Fruit fly (Drosophila melanogaster) whole organism, wandering third instar larva: ENCODE results near the gene CG9356.

Experiments used
- Abd-B ChIP-seq: fragments of >200 bp; optimal IDR thresholded peaks from 2 replicates; lab custom pipeline; 2017; ENCODE audit warnings: missing biosample characterization, missing genetic modification characterization
- CG32264 ChIP-seq: fragments of 200-800 bp; sonication (Bioruptor generic); optimal IDR thresholded peaks from 2 replicates; lab custom pipeline; 2016; ENCODE audit warnings: missing biosample characterization, missing genetic modification characterization
- CG9705 ChIP-seq: fragments of 200-800 bp; sonication (Bioruptor generic); optimal IDR thresholded peaks from 2 replicates; lab custom pipeline; 2018; ENCODE audit warnings: missing biosample characterization, mild to moderate bottlenecking, missing genetic modification characterization
- CrebA ChIP-seq: fragments of 200-800 bp; sonication (Bioruptor generic); optimal IDR thresholded peaks from 2 replicates; lab custom pipeline; 2016; ENCODE audit warnings: missing biosample characterization, mild to moderate bottlenecking, missing genetic modification characterization, borderline replicate concordance
- Dfd ChIP-seq: fragments of >200 bp; optimal IDR thresholded peaks from 2 replicates; lab custom pipeline; 2017; ENCODE audit warnings: missing biosample characterization, missing genetic modification characterization
- Dif ChIP-seq: fragments of 200-275, 200-300 bp; sonication (Bioruptor generic); optimal IDR thresholded peaks from 2 replicates; lab custom pipeline; 2018; ENCODE audit warnings: missing biosample characterization, missing genetic modification characterization; ENCODE audit not compliant: partially characterized antibody
- HLH106 ChIP-seq: fragments of 200-800 bp; optimal IDR thresholded peaks from 3 replicates; lab custom pipeline; 2019; ENCODE audit warnings: missing biosample characterization, mild to moderate bottlenecking, missing genetic modification characterization, moderate library complexity
- Hnf4 ChIP-seq: fragments of 200-800 bp; sonication (Bioruptor generic); optimal IDR thresholded peaks from 2 replicates; lab custom pipeline; 2016; ENCODE audit warnings: missing biosample characterization, mild to moderate bottlenecking, missing genetic modification characterization
- Hr78 ChIP-seq: fragments of >200 bp; optimal IDR thresholded peaks from 2 replicates; lab custom pipeline; 2017; ENCODE audit warnings: missing biosample characterization, missing genetic modification characterization
- Hr83 ChIP-seq: fragments of 200-300 bp; sonication (Bioruptor generic); optimal IDR thresholded peaks from 2 replicates; lab custom pipeline; 2016; ENCODE audit warnings: missing biosample characterization, mild to moderate bottlenecking, missing genetic modification characterization, moderate library complexity; ENCODE audit not compliant: poor library complexity, severe bottlenecking
- Jra ChIP-seq: sonication (Bioruptor generic); optimal IDR thresholded peaks from 2 replicates; lab custom pipeline; 2016; ENCODE audit warnings: missing biosample characterization, missing genetic modification characterization
- Mio ChIP-seq: sonication (Bioruptor generic); optimal IDR thresholded peaks from 2 replicates; lab custom pipeline; 2016; ENCODE audit warnings: missing biosample characterization, missing genetic modification characterization
- Myc ChIP-seq: fragments of >200 bp; optimal IDR thresholded peaks from 2 replicates; lab custom pipeline; 2017
- N ChIP-seq: fragments of >200 bp; optimal IDR thresholded peaks from 2 replicates; lab custom pipeline; 2018; ENCODE audit warnings: missing biosample characterization, missing external identifiers, missing genetic modification characterization
- OdsH ChIP-seq: fragments of 200-800 bp; sonication (Bioruptor generic); optimal IDR thresholded peaks from 2 replicates; lab custom pipeline; 2016; ENCODE audit warnings: missing biosample characterization, mild to moderate bottlenecking, missing genetic modification characterization
- Rel ChIP-seq, 2 experiments: fragments of 200-800 bp; sonication (Bioruptor generic) in 1 of 2; optimal IDR thresholded peaks; 2 replicates in 1 of 2; 3 replicates in 1 of 2; lab custom pipeline; 2016 to 2019; ENCODE audit warnings: mild to moderate bottlenecking in 2 of 2, missing biosample characterization in 2 of 2, missing genetic modification characterization in 2 of 2, moderate library complexity in 1 of 2
- Sp1 ChIP-seq: fragments of 200-800 bp; sonication (Bioruptor generic); optimal IDR thresholded peaks from 3 replicates; lab custom pipeline; 2019; ENCODE audit warnings: missing biosample characterization, mild to moderate bottlenecking, missing genetic modification characterization, moderate library complexity
- Vsx2 ChIP-seq: fragments of 200-300, 225-300 bp; sonication (Bioruptor generic); optimal IDR thresholded peaks from 2 replicates; lab custom pipeline; 2018; ENCODE audit warnings: missing biosample characterization, missing genetic modification characterization; ENCODE audit not compliant: partially characterized antibody
- br ChIP-seq: fragments of 200-800 bp; sonication (Bioruptor generic); optimal IDR thresholded peaks from 2 replicates; lab custom pipeline; 2016; ENCODE audit warnings: missing biosample characterization, missing genetic modification characterization
- brk ChIP-seq: fragments of 200-800 bp; sonication (Bioruptor generic); optimal IDR thresholded peaks from 2 replicates; lab custom pipeline; 2016; ENCODE audit warnings: missing biosample characterization, mild to moderate bottlenecking, missing genetic modification characterization
- dl ChIP-seq, 2 experiments: fragments of 175-275, 200-275 bp in 1 of 2; fragments of 200-275 bp in 1 of 2; sonication (Bioruptor generic); optimal IDR thresholded peaks; lab custom pipeline; 2018; ENCODE audit warnings: mild to moderate bottlenecking in 2 of 2, missing biosample characterization in 2 of 2, missing genetic modification characterization in 2 of 2, moderate library complexity in 2 of 2; ENCODE audit not compliant: partially characterized antibody in 2 of 2, insufficient read depth in 1 of 2
- dmrt93B ChIP-seq: fragments of 200-800 bp; sonication (Bioruptor generic); optimal IDR thresholded peaks from 2 replicates; lab custom pipeline; 2018; ENCODE audit warnings: missing biosample characterization, mild to moderate bottlenecking, missing genetic modification characterization
- dsf ChIP-seq: sonication (Bioruptor generic); optimal IDR thresholded peaks from 2 replicates; lab custom pipeline; 2016; ENCODE audit warnings: missing biosample characterization, missing genetic modification characterization, borderline replicate concordance
- ey ChIP-seq: fragments of 200-800 bp; sonication (Bioruptor generic); optimal IDR thresholded peaks from 2 replicates; lab custom pipeline; 2016; ENCODE audit warnings: missing biosample characterization, missing genetic modification characterization
- foxo ChIP-seq, 2 experiments: fragments of 200-800 bp; sonication (Bioruptor generic); optimal IDR thresholded peaks; 2 replicates in 1 of 2; 3 replicates in 1 of 2; lab custom pipeline; 2016 to 2017; ENCODE audit warnings: missing biosample characterization in 2 of 2, missing genetic modification characterization in 2 of 2
- fru ChIP-seq: fragments of 200-800 bp; sonication (Bioruptor generic); optimal IDR thresholded peaks from 3 replicates; lab custom pipeline; 2016; ENCODE audit warnings: missing biosample characterization, mild to moderate bottlenecking, missing genetic modification characterization
- h ChIP-seq: fragments of 200-800 bp; sonication (Bioruptor generic); optimal IDR thresholded peaks from 3 replicates; lab custom pipeline; 2016; ENCODE audit warnings: missing biosample characterization, mild to moderate bottlenecking, missing genetic modification characterization
- jim ChIP-seq: fragments of 175-275, 200-325 bp; sonication (Bioruptor generic); optimal IDR thresholded peaks from 2 replicates; lab custom pipeline; 2016; ENCODE audit warnings: missing biosample characterization, mild to moderate bottlenecking, missing genetic modification characterization
- lola ChIP-seq: fragments of >200 bp; optimal IDR thresholded peaks from 2 replicates; lab custom pipeline; 2017; ENCODE audit warnings: missing biosample characterization, missing genetic modification characterization
- pan ChIP-seq: fragments of >200 bp; optimal IDR thresholded peaks from 2 replicates; lab custom pipeline; 2017
- psq ChIP-seq: fragments of 200-800 bp; sonication (Bioruptor generic); optimal IDR thresholded peaks from 3 replicates; lab custom pipeline; 2017; ENCODE audit warnings: missing biosample characterization, mild to moderate bottlenecking, missing genetic modification characterization, moderate library complexity
- rgr ChIP-seq: fragments of 200-800 bp; sonication (Bioruptor generic); optimal IDR thresholded peaks from 3 replicates; lab custom pipeline; 2016; ENCODE audit warnings: missing biosample characterization, mild to moderate bottlenecking, missing genetic modification characterization
- sage ChIP-seq: fragments of 200-800 bp; sonication (Bioruptor generic); optimal IDR thresholded peaks from 2 replicates; lab custom pipeline; 2016; ENCODE audit warnings: missing biosample characterization, mild to moderate bottlenecking, missing genetic modification characterization
- sv ChIP-seq: fragments of 200-800 bp; sonication (Bioruptor generic); optimal IDR thresholded peaks from 3 replicates; lab custom pipeline; 2016; ENCODE audit warnings: missing biosample characterization, missing genetic modification characterization
- tai ChIP-seq: sonication (Bioruptor generic); optimal IDR thresholded peaks from 2 replicates; lab custom pipeline; 2016; ENCODE audit warnings: missing biosample characterization, missing genetic modification characterization
- usp ChIP-seq: fragments of >200 bp; optimal IDR thresholded peaks from 2 replicates; lab custom pipeline; 2017; ENCODE audit warnings: missing biosample characterization, missing genetic modification characterization
- woc ChIP-seq: sonication (Bioruptor generic); optimal IDR thresholded peaks from 2 replicates; lab custom pipeline; 2016; ENCODE audit warnings: missing biosample characterization, mild to moderate bottlenecking, missing genetic modification characterization

CG9356 gene

DNA sequence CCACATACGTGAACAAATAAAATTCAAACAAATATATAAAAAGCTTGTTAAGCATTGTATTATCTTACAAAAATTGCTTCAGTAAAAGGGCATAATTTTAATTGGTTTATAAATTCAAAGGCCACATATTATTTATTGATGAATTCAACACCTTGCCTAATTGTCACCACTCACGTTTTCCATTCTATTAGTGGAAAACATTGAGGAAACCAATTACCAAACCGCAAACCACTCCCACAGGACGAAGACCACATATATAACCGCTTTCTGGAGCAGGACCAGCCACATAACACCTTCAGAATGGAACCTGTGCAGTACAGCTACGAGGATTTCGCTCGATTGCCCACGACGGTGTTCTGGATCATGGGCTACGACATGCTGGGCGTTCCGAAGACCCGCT is 6.2 kb downstream of the CG9356 start, which contains the start of gene Or85f:
Gene Or85f (plus strand): TSS at position 301 of the 400 bp plus-strand sequence.
- no peak for TF ChIP-seq lola (GFP tag; lab: Kevin White, UChicago)
- TF ChIP-seq HLH106 (tag; lab: Kevin White, UChicago) = no peak
- no peak for TF ChIP-seq Rel (GFP tag; optimal IDR thresholded peaks at IDR 0.05; lab: Kevin White, UChicago)
- TF ChIP-seq Rel (tag; optimal IDR thresholded peaks at IDR 0.05; lab: Kevin White, UChicago) = no peak
- no peak for TF ChIP-seq fru (GFP tag; lab: Kevin White, UChicago)
- TF ChIP-seq CrebA = no peak
- TF ChIP-seq Abd-B (GFP tag; lab: Kevin White, UChicago) = no peak
- no peak for TF ChIP-seq N (GFP tag; lab: Kevin White, UChicago)
- no peak for TF ChIP-seq pan (lab: Kevin White, UChicago)

DNA sequence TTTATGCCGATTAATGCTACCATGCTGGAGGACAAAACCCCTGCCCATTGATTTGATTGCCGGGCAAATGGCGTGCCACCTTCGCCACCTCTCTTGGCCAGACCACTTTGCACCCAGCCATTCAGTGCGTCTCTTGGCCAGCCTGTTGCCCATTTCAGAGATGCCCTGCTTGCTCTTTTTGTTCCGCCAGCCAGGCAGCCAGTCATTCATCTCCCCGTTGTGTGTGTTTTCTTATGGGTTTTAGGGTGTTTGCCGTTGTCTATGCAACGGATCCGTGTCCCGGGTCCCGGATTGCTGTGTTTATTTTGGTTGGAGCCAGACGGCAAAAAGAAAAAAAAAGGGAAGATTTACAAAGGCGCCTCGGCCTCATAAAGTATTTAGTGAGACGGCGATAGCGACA is 8.1 kb downstream of the CG9356 start:
- no peak for TF ChIP-seq sv
- TF ChIP-seq psq (GFP tag; lab: Kevin White, UChicago) = no peak
- no peak for TF ChIP-seq rgr (GFP tag; lab: Kevin White, UChicago)
- no peak for TF ChIP-seq Sp1 (GFP tag; lab: Kevin White, UChicago)
- TF ChIP-seq Jra = no peak
- TF ChIP-seq dl (GFP tag; optimal IDR thresholded peaks at IDR 0.05; lab: Kevin White, UChicago; ENCODE audit: insufficient read depth in 1 of 2, partially characterized antibody in 2 of 2) = no peak
- no peak for TF ChIP-seq CrebA

DNA sequence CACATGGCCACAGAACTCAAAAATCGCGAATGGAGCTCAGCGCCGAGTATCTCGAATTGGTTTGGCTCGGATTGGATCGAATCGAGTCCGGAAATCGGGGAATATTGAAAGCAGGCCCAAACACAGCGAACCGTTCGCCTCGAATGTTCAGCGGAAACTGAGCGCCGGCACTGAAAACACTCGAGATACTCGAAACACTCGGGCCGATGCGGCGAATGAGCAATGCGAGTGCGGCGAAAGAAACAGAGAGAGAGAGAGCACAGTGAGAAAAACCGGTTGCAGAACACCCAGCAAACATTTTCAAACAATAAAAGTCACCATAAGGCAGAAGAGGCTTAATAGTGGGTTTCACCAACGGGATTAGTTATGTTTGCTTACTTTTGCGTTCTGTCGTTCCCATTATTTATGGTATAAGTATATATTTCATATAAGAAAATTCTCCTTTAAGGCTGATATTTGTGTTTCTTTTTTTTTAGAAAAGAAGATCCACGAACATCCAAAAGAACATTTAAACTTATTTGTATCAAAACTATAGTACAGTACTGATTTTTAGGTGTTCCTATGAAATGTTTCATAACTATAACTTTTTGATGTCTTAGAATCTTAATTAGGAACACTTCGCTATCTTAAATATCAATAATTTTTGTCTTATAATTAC is 9.6 kb downstream of the CG9356 start, which contains the start of gene FER:
Gene FER (minus strand): TSS at position 162 of the 658 bp plus-strand sequence.
- TF ChIP-seq rgr (GFP tag; lab: Kevin White, UChicago) = peak; percentile 32
- peak; percentile 38 for TF ChIP-seq Sp1 (GFP tag; lab: Kevin White, UChicago)
- no peak for TF ChIP-seq ey (GFP tag; lab: Kevin White, UChicago)
- TF ChIP-seq dl (GFP tag; optimal IDR thresholded peaks at IDR 0.05; lab: Kevin White, UChicago; ENCODE audit: insufficient read depth in 1 of 2, partially characterized antibody in 2 of 2) = peak; percentile 71 to 87
- TF ChIP-seq sv = peak; percentile 18
- TF ChIP-seq HLH106 (tag; lab: Kevin White, UChicago) = peak; percentile 15
- peak; percentile 57 for TF ChIP-seq Hnf4
- peak; percentile 34 for TF ChIP-seq jim (GFP tag; lab: Kevin White, UChicago)
- peak; percentile 35 for TF ChIP-seq h
- peak; percentile 46 for TF ChIP-seq brk (GFP tag; lab: Kevin White, UChicago)
- TF ChIP-seq usp (GFP tag; lab: Kevin White, UChicago) = no peak
- no peak for TF ChIP-seq CG9705 (GFP tag; lab: Kevin White, UChicago)
- TF ChIP-seq CG32264 (GFP tag; lab: Kevin White, UChicago) = no peak
- peak; percentile 13 for TF ChIP-seq Myc (lab: Kevin White, UChicago)
- peak; percentile 13 for TF ChIP-seq OdsH (GFP tag; lab: Kevin White, UChicago)
- TF ChIP-seq dsf (GFP tag; lab: Kevin White, UChicago) = no peak
- peak; percentile 89 for TF ChIP-seq Dif (GFP tag; lab: Kevin White, UChicago)
- TF ChIP-seq br (GFP tag; lab: Kevin White, UChicago) = peak; percentile 7
- peak; percentile 31 for TF ChIP-seq sage (GFP tag; lab: Kevin White, UChicago)
- no peak for TF ChIP-seq Rel (GFP tag; optimal IDR thresholded peaks at IDR 0.05; lab: Kevin White, UChicago)
- TF ChIP-seq Rel (tag; optimal IDR thresholded peaks at IDR 0.05; lab: Kevin White, UChicago) = peak; percentile 86
- TF ChIP-seq woc (GFP tag; lab: Kevin White, UChicago) = peak; percentile 64
- TF ChIP-seq Hr83 (GFP tag; lab: Kevin White, UChicago) = peak; percentile 27

DNA sequence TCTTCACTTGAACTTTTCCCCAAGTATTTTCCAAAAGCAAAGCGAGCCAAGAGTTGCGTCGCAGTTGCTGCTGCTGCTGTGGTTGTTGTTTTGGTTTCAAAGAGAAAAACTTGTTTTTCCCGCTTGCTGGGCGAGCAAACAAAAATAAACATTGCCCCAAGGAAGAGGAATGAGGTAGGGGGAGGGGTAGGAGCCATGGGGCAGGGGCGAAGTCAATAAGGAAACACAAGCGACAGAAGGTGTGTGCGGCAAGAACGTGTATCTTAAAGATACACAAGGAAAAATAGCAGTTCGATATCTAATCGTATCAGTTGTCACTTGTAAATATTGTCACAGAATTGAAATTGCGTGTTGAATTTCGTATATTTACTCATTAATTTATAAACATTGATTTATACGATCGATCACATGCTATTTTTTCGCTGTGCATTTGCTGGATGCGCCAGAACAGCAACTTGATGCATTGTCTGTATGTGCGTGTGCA is 10.5 kb downstream of the CG9356 start:
- peak; percentile 92 for TF ChIP-seq ey (GFP tag; lab: Kevin White, UChicago)
- TF ChIP-seq Mio (GFP tag; lab: Kevin White, UChicago) = no peak
- TF ChIP-seq HLH106 (tag; lab: Kevin White, UChicago) = peak; percentile 94
- no peak for TF ChIP-seq Dfd (GFP tag; lab: Kevin White, UChicago)
- peak; percentile 86 for TF ChIP-seq brk (GFP tag; lab: Kevin White, UChicago)
- TF ChIP-seq Rel (GFP tag; optimal IDR thresholded peaks at IDR 0.05; lab: Kevin White, UChicago) = peak; percentile 76
- TF ChIP-seq Rel (tag; optimal IDR thresholded peaks at IDR 0.05; lab: Kevin White, UChicago) = no peak
- no peak for TF ChIP-seq tai (GFP tag; lab: Kevin White, UChicago)
- TF ChIP-seq fru (GFP tag; lab: Kevin White, UChicago) = peak; percentile 94
- TF ChIP-seq dsf (GFP tag; lab: Kevin White, UChicago) = peak; percentile 62
- peak; percentile 74 for TF ChIP-seq Jra
- no peak for TF ChIP-seq jim (GFP tag; lab: Kevin White, UChicago)
- no peak for TF ChIP-seq Vsx2 (GFP tag; lab: Kevin White, UChicago)
- TF ChIP-seq Dif (GFP tag; lab: Kevin White, UChicago) = no peak
- no peak for TF ChIP-seq Hr78 (GFP tag; lab: Kevin White, UChicago)
- no peak for TF ChIP-seq usp (GFP tag; lab: Kevin White, UChicago)
- no peak for TF ChIP-seq N (GFP tag; lab: Kevin White, UChicago)
- TF ChIP-seq Myc (lab: Kevin White, UChicago) = no peak
- TF ChIP-seq foxo (GFP tag; optimal IDR thresholded peaks at IDR 0.05; lab: Kevin White, UChicago) = peak; percentile 34 to 94
- peak; percentile 94 for TF ChIP-seq OdsH (GFP tag; lab: Kevin White, UChicago)
- TF ChIP-seq CG32264 (GFP tag; lab: Kevin White, UChicago) = peak; percentile 77
- peak; percentile 82 for TF ChIP-seq woc (GFP tag; lab: Kevin White, UChicago)
- TF ChIP-seq br (GFP tag; lab: Kevin White, UChicago) = peak; percentile 89
- TF ChIP-seq h = peak; percentile 94
- TF ChIP-seq dmrt93B (GFP tag; lab: Kevin White, UChicago) = peak; percentile 87
- TF ChIP-seq sv = no peak
- TF ChIP-seq rgr (GFP tag; lab: Kevin White, UChicago) = peak; percentile 94
- no peak for TF ChIP-seq CrebA
- TF ChIP-seq Hnf4 = peak; percentile 89
